Fruit fly (Drosophila melanogaster) whole organism, pupa: ENCODE data around the gene CG12539.
A peak's percentile ranks its signal among the peaks of the same experiment; 100 is the strongest.

Experiments used
- CG10348 ChIP-seq: fragments of 200-800 bp; sonication (Bioruptor generic); IDR thresholded peaks from 2 replicates; pipeline ENCODE4 v1.3.6; 2022; ENCODE audit warnings: missing biosample characterization, missing genetic modification characterization
- CG12605 ChIP-seq: fragments of 200-800 bp; sonication (Bioruptor generic); IDR thresholded peaks from 2 replicates; pipeline ENCODE4 v1.3.6; 2022; ENCODE audit warnings: missing biosample characterization, missing genetic modification characterization
- CG13204 ChIP-seq: fragments of 200-800 bp; sonication (Bioruptor generic); optimal IDR thresholded peaks from 2 replicates; lab custom pipeline; 2018; ENCODE audit warnings: missing biosample characterization, mild to moderate bottlenecking, missing genetic modification characterization, moderate library complexity
- CG14655 ChIP-seq: fragments of 200-800 bp; sonication (Bioruptor generic); optimal IDR thresholded peaks from 3 replicates; lab custom pipeline; 2017; ENCODE audit warnings: mild to moderate bottlenecking, missing biosample characterization, missing genetic modification reagents, missing genetic modification characterization
- CG15710 ChIP-seq: fragments of 200-800 bp; sonication (Bioruptor generic); optimal IDR thresholded peaks from 2 replicates; lab custom pipeline; 2018; ENCODE audit warnings: missing biosample characterization, mild to moderate bottlenecking, missing genetic modification characterization, moderate library complexity
- CG17806 ChIP-seq: fragments of 200-800 bp; sonication (Bioruptor generic); optimal IDR thresholded peaks from 2 replicates; lab custom pipeline; 2018; ENCODE audit warnings: missing biosample characterization, mild to moderate bottlenecking, missing genetic modification characterization, moderate library complexity
- CG32121 ChIP-seq: fragments of 200-800 bp; sonication (Bioruptor generic); IDR thresholded peaks from 2 replicates; pipeline ENCODE4 v1.3.6; 2022; ENCODE audit warnings: missing biosample characterization, missing genetic modification characterization
- CG34367 ChIP-seq: fragments of 200-800 bp; sonication (Bioruptor generic); optimal IDR thresholded peaks from 2 replicates; lab custom pipeline; 2018; ENCODE audit warnings: missing biosample characterization, mild to moderate bottlenecking, missing genetic modification characterization
- CG4496 ChIP-seq: fragments of 200-800 bp; sonication (Bioruptor generic); IDR thresholded peaks from 3 replicates; pipeline ENCODE4 v1.3.6; 2022; ENCODE audit warnings: missing biosample characterization, missing genetic modification characterization
- CG8159 ChIP-seq: fragments of 200-800 bp; sonication (Bioruptor generic); optimal IDR thresholded peaks from 3 replicates; lab custom pipeline; 2018; ENCODE audit warnings: missing biosample characterization, mild to moderate bottlenecking, missing genetic modification characterization, moderate library complexity
- CG8301 ChIP-seq: fragments of 200-800 bp; sonication (Bioruptor generic); optimal IDR thresholded peaks from 2 replicates; lab custom pipeline; 2018; ENCODE audit warnings: missing biosample characterization, mild to moderate bottlenecking, missing genetic modification characterization
- CG9948 ChIP-seq: fragments of 200-800 bp; sonication (Bioruptor generic); optimal IDR thresholded peaks from 2 replicates; lab custom pipeline; 2018; ENCODE audit warnings: missing biosample characterization, mild to moderate bottlenecking, missing genetic modification characterization, moderate library complexity
- D1 ChIP-seq: fragments of 200-800 bp; sonication (Bioruptor generic); optimal IDR thresholded peaks from 2 replicates; lab custom pipeline; 2018; ENCODE audit warnings: missing biosample characterization, mild to moderate bottlenecking, missing genetic modification characterization, moderate library complexity
- EcR ChIP-seq: fragments of 200-800 bp; sonication (Bioruptor generic); optimal IDR thresholded peaks from 3 replicates; lab custom pipeline; 2019; ENCODE audit warnings: missing biosample characterization, missing genetic modification characterization, mild to moderate bottlenecking, moderate library complexity, missing genetic modification reagents
- Ets98B ChIP-seq: fragments of 200-800 bp; sonication (Bioruptor generic); IDR thresholded peaks from 2 replicates; pipeline ENCODE4 v1.3.6; 2022; ENCODE audit warnings: missing biosample characterization, missing genetic modification characterization
- Pif1A ChIP-seq: fragments of 200-800 bp; sonication (Bioruptor generic); optimal IDR thresholded peaks from 3 replicates; lab custom pipeline; 2016; ENCODE audit warnings: missing biosample characterization, missing genetic modification characterization
- Pif1B ChIP-seq: fragments of 200-800 bp; sonication (Bioruptor generic); optimal IDR thresholded peaks from 3 replicates; lab custom pipeline; 2016; ENCODE audit warnings: missing biosample characterization, missing genetic modification characterization
- Snoo ChIP-seq: fragments of 200-800 bp; sonication (Bioruptor generic); optimal IDR thresholded peaks from 3 replicates; lab custom pipeline; 2017; ENCODE audit warnings: missing biosample characterization, mild to moderate bottlenecking, missing genetic modification characterization, inconsistent platforms
- fd96Ca ChIP-seq: fragments of 200-800 bp; sonication (Bioruptor generic); IDR thresholded peaks from 3 replicates; pipeline ENCODE4 v1.3.6; 2022; ENCODE audit warnings: missing biosample characterization, missing genetic modification characterization
- gl ChIP-seq: fragments of 200-800 bp; sonication (Bioruptor generic); optimal IDR thresholded peaks from 2 replicates; lab custom pipeline; 2018; ENCODE audit warnings: missing biosample characterization, mild to moderate bottlenecking, missing genetic modification characterization
- rn ChIP-seq: fragments of 200-800 bp; sonication (Bioruptor generic); IDR thresholded peaks from 2 replicates; pipeline ENCODE4 v1.3.6; 2022; ENCODE audit warnings: missing biosample characterization, missing genetic modification characterization

CG12539 gene

DNA sequence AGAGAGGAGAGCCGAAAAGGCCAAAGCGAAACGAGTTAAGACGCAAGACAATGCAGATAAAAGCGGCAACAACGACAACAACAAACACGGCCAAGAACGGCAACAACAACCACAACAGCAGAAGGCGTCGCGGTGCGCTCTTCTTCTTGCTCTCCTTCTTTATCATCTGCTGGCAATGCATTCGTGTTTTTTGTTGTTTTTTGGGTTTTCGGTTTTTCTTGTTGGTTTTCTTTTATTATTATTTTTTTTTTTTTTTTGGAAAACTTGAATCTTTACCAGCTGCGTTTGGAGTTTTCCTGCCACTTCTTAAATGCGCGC lies 19.1 kb downstream of the CG12539 start:
- TF ChIP-seq rn (GFP tag; lab: Robert Waterston, UW) (no peak), D1 (tag; lab: Kevin White, UChicago) (no peak), Pif1A (GFP tag; lab: Kevin White, UChicago) (no peak), CG8159 (tag; lab: Kevin White, UChicago) (no peak)

DNA sequence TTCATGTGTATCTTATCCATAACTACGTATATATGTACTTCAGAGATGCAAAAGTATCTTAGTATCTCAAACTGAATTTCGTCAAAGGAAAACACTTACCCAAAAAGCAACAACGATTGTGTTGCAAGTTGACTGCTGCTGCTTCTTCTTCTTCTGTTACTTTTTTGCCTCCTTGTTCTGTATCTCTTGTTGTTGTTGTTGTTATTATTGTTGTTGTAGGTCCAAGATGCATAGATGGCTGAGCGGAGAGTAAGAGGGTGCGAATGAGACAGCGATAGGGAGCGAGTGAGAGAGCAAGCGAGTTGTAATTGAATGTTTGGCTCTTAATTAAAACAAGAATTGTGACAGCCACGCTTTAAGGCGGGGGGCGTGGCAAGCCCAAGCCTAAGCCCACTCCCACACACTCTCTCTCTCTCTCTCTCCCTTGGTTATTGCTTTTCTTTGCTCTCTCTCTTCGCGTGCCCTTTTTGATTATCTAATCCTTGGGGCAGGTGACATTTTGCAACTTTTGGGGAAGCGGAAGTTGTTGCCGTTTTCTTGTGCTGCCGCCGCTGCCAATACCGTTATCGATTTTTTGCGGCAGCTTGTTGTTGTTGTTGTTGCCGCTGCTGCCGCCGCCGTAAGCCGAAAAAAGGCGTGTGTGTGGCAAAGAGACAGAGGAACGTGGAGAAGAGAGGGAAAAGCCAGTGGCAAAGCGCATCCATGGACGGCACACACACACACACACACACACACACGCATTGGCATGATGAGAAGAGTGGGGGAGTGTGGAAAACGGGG lies 19.7 kb downstream of the CG12539 start:
- TF ChIP-seq rn (GFP tag; lab: Robert Waterston, UW) (no peak), CG4496 (GFP tag; lab: Robert Waterston, UW) (0 out of 3 replicates have a peak, but pooled peaks have one; percentile 7), CG12605 (GFP tag; lab: Robert Waterston, UW) (no peak), CG32121 (no peak), CG10348 (GFP tag; lab: Robert Waterston, UW) (no peak), CG34367 (tag; lab: Kevin White, UChicago) (no peak)

DNA sequence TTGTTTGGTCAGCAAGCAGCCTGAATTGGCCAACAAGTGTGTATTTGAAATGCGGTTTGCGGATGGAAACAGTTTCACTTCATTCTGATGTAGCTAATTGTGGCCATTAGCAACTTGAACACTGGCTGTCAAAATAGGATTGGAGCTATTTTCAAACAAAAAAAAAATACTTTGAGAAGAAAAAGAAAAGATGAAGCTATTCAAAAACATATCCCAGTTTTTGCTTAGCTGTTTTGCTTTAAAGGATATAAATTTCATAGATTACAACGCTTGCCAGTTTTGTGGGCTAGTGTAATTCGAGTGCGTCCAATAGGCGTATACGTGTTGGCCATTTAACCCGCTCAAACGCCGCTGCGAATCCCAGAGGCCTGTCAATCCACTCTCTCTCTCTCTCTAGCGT lies 32.3 kb downstream of the CG12539 start:
- TF ChIP-seq CG14655, result peak; percentile 61
- no peak for TF ChIP-seq Pif1A (GFP tag; lab: Kevin White, UChicago)
- TF ChIP-seq Snoo (tag; lab: Kevin White, UChicago), result no peak
- TF ChIP-seq CG9948 (tag; lab: Kevin White, UChicago), result no peak
- TF ChIP-seq CG8159 (tag; lab: Kevin White, UChicago), result no peak
- no peak for TF ChIP-seq CG13204 (GFP tag; lab: Kevin White, UChicago)
- TF ChIP-seq gl (tag; lab: Kevin White, UChicago), result no peak
- no peak for TF ChIP-seq CG10348 (GFP tag; lab: Robert Waterston, UW)
- TF ChIP-seq CG15710 (tag; lab: Kevin White, UChicago), result no peak
- TF ChIP-seq Pif1B, result no peak
- TF ChIP-seq Ets98B, result peak; percentile 83
- TF ChIP-seq CG32121, result peak; percentile 70
- peak; percentile 78; the same call in 2 of the 3 replicates for TF ChIP-seq CG4496 (GFP tag; lab: Robert Waterston, UW)
- TF ChIP-seq CG12605 (GFP tag; lab: Robert Waterston, UW), result peak; percentile 33; the same call in 1 of the 2 replicates
- no peak for TF ChIP-seq EcR (GFP tag; lab: Kevin White, UChicago)
- no peak for TF ChIP-seq rn (GFP tag; lab: Robert Waterston, UW)
- TF ChIP-seq CG17806 (tag; lab: Kevin White, UChicago), result peak; percentile 9
- peak; percentile 74 for TF ChIP-seq fd96Ca
- peak; percentile 53 for TF ChIP-seq CG8301 (tag; lab: Kevin White, UChicago)
- TF ChIP-seq D1 (tag; lab: Kevin White, UChicago), result no peak
- TF ChIP-seq CG34367 (tag; lab: Kevin White, UChicago), result no peak

DNA sequence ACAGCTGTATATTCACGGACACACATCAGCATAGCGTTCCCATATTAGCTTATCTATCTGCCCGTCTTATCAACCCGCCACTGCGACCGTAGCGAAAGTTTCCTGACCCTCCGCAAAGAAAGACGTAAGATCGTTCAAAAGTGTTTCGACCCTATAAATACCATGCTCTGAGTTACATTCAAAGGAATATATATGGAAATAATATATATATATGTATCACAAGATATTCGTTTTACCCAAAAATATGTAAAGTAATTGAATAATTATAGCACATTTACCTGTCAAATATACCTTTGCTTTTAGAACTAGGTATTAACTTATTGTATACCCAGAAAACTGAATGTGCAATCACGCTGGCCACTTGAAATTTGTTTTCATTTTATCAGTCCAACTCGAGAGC lies 34.1 kb downstream of the CG12539 start:
- no peak for TF ChIP-seq rn (GFP tag; lab: Robert Waterston, UW)
- no peak for TF ChIP-seq CG8301 (tag; lab: Kevin White, UChicago)
- no peak for TF ChIP-seq CG34367 (tag; lab: Kevin White, UChicago)
- TF ChIP-seq gl (tag; lab: Kevin White, UChicago), result no peak
- no peak for TF ChIP-seq fd96Ca
- peak; percentile 3 for TF ChIP-seq CG15710 (tag; lab: Kevin White, UChicago)
- 0 out of 3 replicates have a peak, but pooled peaks have one; percentile 18 for TF ChIP-seq CG4496 (GFP tag; lab: Robert Waterston, UW)
- no peak for TF ChIP-seq CG13204 (GFP tag; lab: Kevin White, UChicago)
- peak; percentile 34 for TF ChIP-seq EcR (GFP tag; lab: Kevin White, UChicago)
- TF ChIP-seq Pif1A (GFP tag; lab: Kevin White, UChicago), result no peak
- TF ChIP-seq CG9948 (tag; lab: Kevin White, UChicago), result peak; percentile 17
- peak; percentile 25 for TF ChIP-seq CG14655
- no peak for TF ChIP-seq Pif1B
- TF ChIP-seq CG12605 (GFP tag; lab: Robert Waterston, UW), result no peak
- TF ChIP-seq CG10348 (GFP tag; lab: Robert Waterston, UW), result no peak
- no peak for TF ChIP-seq Ets98B
- TF ChIP-seq CG8159 (tag; lab: Kevin White, UChicago), result peak; percentile 33
- peak; percentile 13 for TF ChIP-seq CG17806 (tag; lab: Kevin White, UChicago)
- no peak for TF ChIP-seq CG32121
- TF ChIP-seq D1 (tag; lab: Kevin White, UChicago), result no peak
- no peak for TF ChIP-seq Snoo (tag; lab: Kevin White, UChicago)

DNA sequence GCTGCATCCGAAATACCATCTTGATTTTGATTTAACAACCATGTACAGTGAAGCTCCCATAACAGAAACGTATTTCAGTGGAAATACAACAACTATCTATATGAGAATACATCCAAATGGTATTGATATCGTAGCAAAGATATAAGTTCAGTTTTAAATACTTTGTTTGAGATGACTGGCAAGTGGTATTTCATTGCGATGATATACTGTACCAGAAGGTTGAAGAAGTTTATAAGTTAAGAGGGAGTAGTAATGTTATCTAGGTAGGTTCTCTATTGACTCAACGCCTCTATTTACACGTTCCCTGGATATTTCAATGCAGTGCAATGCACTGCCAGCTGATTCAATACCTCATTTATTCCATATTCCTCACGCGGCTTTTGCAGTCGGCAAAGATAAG lies 38.9 kb downstream of the CG12539 start:
- TF ChIP-seq CG14655 (no peak), CG10348 (GFP tag; lab: Robert Waterston, UW) (no peak), fd96Ca (no peak), CG8301 (tag; lab: Kevin White, UChicago) (peak; percentile 15), Pif1B (peak; percentile 9), rn (GFP tag; lab: Robert Waterston, UW) (no peak), CG34367 (tag; lab: Kevin White, UChicago) (no peak), CG17806 (tag; lab: Kevin White, UChicago) (no peak), Ets98B (peak; percentile 19; the same call in 1 of the 2 replicates), CG9948 (tag; lab: Kevin White, UChicago) (no peak), CG32121 (no peak), EcR (GFP tag; lab: Kevin White, UChicago) (no peak), Snoo (tag; lab: Kevin White, UChicago) (no peak), CG8159 (tag; lab: Kevin White, UChicago) (no peak), CG13204 (GFP tag; lab: Kevin White, UChicago) (no peak), Pif1A (GFP tag; lab: Kevin White, UChicago) (peak; percentile 18), CG12605 (GFP tag; lab: Robert Waterston, UW) (no peak), D1 (tag; lab: Kevin White, UChicago) (no peak), CG15710 (tag; lab: Kevin White, UChicago) (no peak), CG4496 (GFP tag; lab: Robert Waterston, UW) (peak; percentile 62), gl (tag; lab: Kevin White, UChicago) (no peak)
